Worm (Caenorhabditis elegans): ENCODE measurements around the gene F46C8.1.
A peak's percentile ranks its signal among the peaks of the same experiment; 100 is the strongest.

ce11 chrX:7561972-7562371, 13.7 kb downstream of the F46C8.1 start:
- no peak for TF ChIP-seq F23B12.7 (tag; optimal IDR thresholded peaks at IDR 0.05; ENCODE audit: insufficient read depth)
- TF ChIP-seq pha-4 (tag; optimal IDR thresholded peaks at IDR 0.05): no peak
- TF ChIP-seq ama-1 (optimal IDR thresholded peaks at IDR 0.05): no peak
- no peak for TF ChIP-seq ama-1 (GFP tag; optimal IDR thresholded peaks at IDR 0.05)
- no peak for TF ChIP-seq unc-130 (GFP tag; optimal IDR thresholded peaks at IDR 0.05)
- peak; percentile 53; the same call in 1 of the 2 replicates for TF ChIP-seq cebp-1 (GFP tag; IDR thresholded peaks at IDR 0.05)
- TF ChIP-seq cebp-1 (tag; optimal IDR thresholded peaks at IDR 0.05): peak; percentile 79
- no peak for TF ChIP-seq nhr-27 (tag; optimal IDR thresholded peaks at IDR 0.05)
- no peak for TF ChIP-seq ceh-91 (GFP tag; IDR thresholded peaks at IDR 0.05)
- TF ChIP-seq dpff-1 (tag; optimal IDR thresholded peaks at IDR 0.05): no peak
- no peak for TF ChIP-seq dpl-1 (GFP tag; optimal IDR thresholded peaks at IDR 0.05)
- no peak for TF ChIP-seq Y53G8AR.9 (GFP tag; conservative IDR thresholded peaks at IDR 0.05)
- TF ChIP-seq F33H1.4 (GFP tag; IDR thresholded peaks at IDR 0.05): no peak
